Fruit fly (Drosophila melanogaster) whole organism, embryonic: ENCODE results near the gene ScpX.

ENCODE experiments used
- Bgb ChIP-seq: fragments of 200-800 bp; sonication (Bioruptor generic); IDR thresholded peaks from 2 replicates; pipeline ENCODE4 v1.3.6; 2022; ENCODE audit warnings: missing biosample characterization, missing genetic modification characterization; ENCODE audit not compliant: partially characterized antibody
- CG10267 ChIP-seq: fragments of 200-800 bp; sonication (Bioruptor generic); optimal IDR thresholded peaks from 2 replicates; lab custom pipeline; 2018; ENCODE audit warnings: missing biosample characterization, mild to moderate bottlenecking, missing genetic modification characterization, moderate library complexity
- CG11398 ChIP-seq: fragments of 200-800 bp; sonication (Bioruptor generic); optimal IDR thresholded peaks from 2 replicates; lab custom pipeline; 2016; ENCODE audit warnings: missing biosample characterization, missing genetic modification characterization
- CG13123 ChIP-seq: fragments of 200-800 bp; sonication (Bioruptor generic); optimal IDR thresholded peaks from 2 replicates; lab custom pipeline; 2016; ENCODE audit warnings: missing biosample characterization, missing genetic modification characterization
- CG17186 ChIP-seq: fragments of 200-800 bp; sonication (Bioruptor generic); optimal IDR thresholded peaks from 3 replicates; lab custom pipeline; 2017; ENCODE audit warnings: missing biosample characterization, missing genetic modification reagents, missing genetic modification characterization
- CG17361 ChIP-seq: fragments of 200-800 bp; sonication (Bioruptor generic); IDR thresholded peaks from 3 replicates; pipeline ENCODE4 v1.3.6; 2022; ENCODE audit warnings: missing biosample characterization, missing genetic modification characterization
- CG17829 ChIP-seq: fragments of 200-800 bp; optimal IDR thresholded peaks from 2 replicates; lab custom pipeline; 2019; ENCODE audit warnings: missing biosample characterization, mild to moderate bottlenecking, missing genetic modification characterization, moderate library complexity
- CG2116 ChIP-seq: fragments of 200-800 bp; sonication (Bioruptor generic); optimal IDR thresholded peaks from 3 replicates; lab custom pipeline; 2018; ENCODE audit warnings: missing biosample characterization, mild to moderate bottlenecking, missing genetic modification characterization
- CG2712 ChIP-seq: fragments of 200-800 bp; optimal IDR thresholded peaks from 3 replicates; lab custom pipeline; 2019; ENCODE audit warnings: missing biosample characterization, mild to moderate bottlenecking, missing genetic modification characterization, moderate library complexity
- CG33213 ChIP-seq: fragments of 200-800 bp; sonication (Bioruptor generic); optimal IDR thresholded peaks from 3 replicates; lab custom pipeline; 2016; ENCODE audit warnings: missing biosample characterization, missing genetic modification characterization
- CG3407 ChIP-seq: fragments of 200-800 bp; sonication (Bioruptor generic); optimal IDR thresholded peaks from 2 replicates; lab custom pipeline; 2018; ENCODE audit warnings: missing biosample characterization, mild to moderate bottlenecking, missing genetic modification characterization
- CG4282 ChIP-seq: fragments of 200-800 bp; sonication (Bioruptor generic); optimal IDR thresholded peaks from 2 replicates; lab custom pipeline; 2016; ENCODE audit warnings: missing biosample characterization, missing genetic modification characterization
- CG7786 ChIP-seq: fragments of 200-800 bp; sonication (Bioruptor generic); optimal IDR thresholded peaks from 2 replicates; lab custom pipeline; 2016; ENCODE audit warnings: missing biosample characterization, missing genetic modification characterization
- CG8478 ChIP-seq: fragments of >200 bp; optimal IDR thresholded peaks from 2 replicates; lab custom pipeline; 2018
- CG8924 ChIP-seq: fragments of 200-800 bp; optimal IDR thresholded peaks from 3 replicates; lab custom pipeline; 2019; ENCODE audit warnings: missing biosample characterization, mild to moderate bottlenecking, missing genetic modification characterization, moderate library complexity
- CG9727 ChIP-seq: fragments of 200-800 bp; sonication (Bioruptor generic); optimal IDR thresholded peaks from 3 replicates; lab custom pipeline; 2017; ENCODE audit warnings: missing biosample characterization, mild to moderate bottlenecking, missing genetic modification characterization
- CG9797 ChIP-seq: fragments of 200-800 bp; sonication (Bioruptor generic); optimal IDR thresholded peaks from 3 replicates; lab custom pipeline; 2018; ENCODE audit warnings: missing biosample characterization, mild to moderate bottlenecking, missing genetic modification characterization
- CG9876 ChIP-seq: fragments of 200-800 bp; sonication (Bioruptor generic); optimal IDR thresholded peaks from 2 replicates; lab custom pipeline; 2016; ENCODE audit warnings: missing biosample characterization, missing genetic modification characterization
- CHES-1-like ChIP-seq: fragments of 200-800 bp; sonication (Bioruptor generic); optimal IDR thresholded peaks from 2 replicates; lab custom pipeline; 2016; ENCODE audit warnings: missing biosample characterization, missing genetic modification characterization
- Dfd ChIP-seq, 2 experiments: fragments of >200 bp; optimal IDR thresholded peaks; 2 replicates each; lab custom pipeline; 2017; ENCODE audit warnings: missing biosample characterization in 2 of 2, missing genetic modification characterization in 2 of 2
- Dref ChIP-seq: fragments of 200-800 bp; sonication (Bioruptor generic); IDR thresholded peaks from 2 replicates; pipeline ENCODE4 v1.3.6; 2022; ENCODE audit warnings: missing biosample characterization, missing genetic modification characterization
- Hr78 ChIP-seq, 2 experiments: fragments of 200-800 bp in 1 of 2; fragments of >200 bp in 1 of 2; sonication (Bioruptor generic) in 1 of 2; optimal IDR thresholded peaks; 2 replicates each; lab custom pipeline; 2017 to 2019; ENCODE audit warnings: missing biosample characterization in 2 of 2, missing genetic modification characterization in 2 of 2, mild to moderate bottlenecking in 1 of 2, moderate library complexity in 1 of 2
- Lim3 ChIP-seq: fragments of 200-800 bp; sonication (Bioruptor generic); IDR thresholded peaks from 2 replicates; pipeline ENCODE4 v1.3.6; 2022; ENCODE audit warnings: missing biosample characterization, missing genetic modification characterization
- MESR4 ChIP-seq: fragments of 200-800 bp; sonication (Bioruptor generic); optimal IDR thresholded peaks from 2 replicates; lab custom pipeline; 2018; ENCODE audit warnings: missing biosample characterization, mild to moderate bottlenecking, missing genetic modification characterization, moderate library complexity
- Myb ChIP-seq: fragments of 200-800 bp; sonication (Bioruptor generic); optimal IDR thresholded peaks from 2 replicates; lab custom pipeline; 2016; ENCODE audit warnings: missing biosample characterization, missing genetic modification characterization
- Opbp ChIP-seq: fragments of 200-800 bp; sonication (Bioruptor generic); IDR thresholded peaks from 3 replicates; pipeline ENCODE4 v1.3.6; 2022; ENCODE audit warnings: missing biosample characterization, missing genetic modification characterization; ENCODE audit not compliant: partially characterized antibody
- Scr ChIP-seq: fragments of 200-800 bp; sonication (Bioruptor generic); IDR thresholded peaks from 2 replicates; pipeline ENCODE4 v1.3.6; 2022; ENCODE audit warnings: missing biosample characterization, missing genetic modification characterization; ENCODE audit not compliant: partially characterized antibody
- Sin3A ChIP-seq: fragments of >200 bp; optimal IDR thresholded peaks from 2 replicates; lab custom pipeline; 2018
- Six4 ChIP-seq: fragments of 200-800 bp; sonication (Bioruptor generic); optimal IDR thresholded peaks from 2 replicates; lab custom pipeline; 2016; ENCODE audit warnings: missing biosample characterization, missing genetic modification characterization
- Xbp1 ChIP-seq: fragments of 200-800 bp; sonication (Bioruptor generic); optimal IDR thresholded peaks from 3 replicates; lab custom pipeline; 2016; ENCODE audit warnings: missing biosample characterization, mild to moderate bottlenecking, missing genetic modification characterization
- YL-1 ChIP-seq: fragments of 200-800 bp; sonication (Bioruptor generic); optimal IDR thresholded peaks from 3 replicates; lab custom pipeline; 2017; ENCODE audit warnings: missing biosample characterization, mild to moderate bottlenecking, missing genetic modification characterization
- az2 ChIP-seq: fragments of 200-800 bp; sonication (Bioruptor generic); optimal IDR thresholded peaks from 3 replicates; lab custom pipeline; 2016; ENCODE audit warnings: missing biosample characterization, missing genetic modification characterization
- cas ChIP-seq: fragments of 200-800 bp; sonication (Bioruptor generic); IDR thresholded peaks from 2 replicates; pipeline ENCODE4 v1.3.6; 2022; ENCODE audit warnings: missing biosample characterization, missing genetic modification characterization
- ci ChIP-seq: fragments of 200-800 bp; sonication (Bioruptor generic); IDR thresholded peaks from 3 replicates; pipeline ENCODE4 v1.3.6; 2022; ENCODE audit warnings: missing biosample characterization, missing genetic modification characterization
- crp ChIP-seq, 2 experiments: fragments of 200-800 bp; sonication (Bioruptor generic); optimal IDR thresholded peaks; 2 replicates in 1 of 2; 3 replicates in 1 of 2; lab custom pipeline; 2017; ENCODE audit warnings: missing biosample characterization in 2 of 2, missing genetic modification characterization in 2 of 2, mild to moderate bottlenecking in 1 of 2, moderate library complexity in 1 of 2
- ftz-f1 ChIP-seq: fragments of 200-800 bp; sonication (Bioruptor generic); optimal IDR thresholded peaks from 2 replicates; lab custom pipeline; 2016; ENCODE audit warnings: missing biosample characterization, missing genetic modification characterization
- fu2 ChIP-seq: fragments of 200-800 bp; sonication (Bioruptor generic); optimal IDR thresholded peaks from 2 replicates; lab custom pipeline; 2016; ENCODE audit warnings: missing biosample characterization, missing genetic modification characterization
- gro ChIP-seq: fragments of 200-800 bp; sonication (Bioruptor generic); optimal IDR thresholded peaks from 2 replicates; lab custom pipeline; 2016; ENCODE audit warnings: missing biosample characterization, missing genetic modification characterization
- insv ChIP-seq, 2 experiments: fragments of 200-800 bp; sonication (Bioruptor generic); optimal IDR thresholded peaks; 3 replicates each; lab custom pipeline; 2016 to 2018; ENCODE audit warnings: missing biosample characterization in 2 of 2, missing genetic modification characterization in 2 of 2
- lilli ChIP-seq: fragments of 200-800 bp; sonication (Bioruptor generic); optimal IDR thresholded peaks from 3 replicates; lab custom pipeline; 2016; ENCODE audit warnings: missing biosample characterization, missing genetic modification characterization
- pnt ChIP-seq: fragments of 200-800 bp; sonication (Bioruptor generic); optimal IDR thresholded peaks from 3 replicates; lab custom pipeline; 2016; ENCODE audit warnings: missing biosample characterization, missing genetic modification characterization
- repo ChIP-seq: fragments of 200-800 bp; sonication (Bioruptor generic); optimal IDR thresholded peaks from 2 replicates; lab custom pipeline; 2016; ENCODE audit warnings: missing biosample characterization, missing genetic modification characterization
- sens ChIP-seq: fragments of 200-800 bp; sonication (Bioruptor generic); peaks from one replicate; lab custom pipeline; 2016; ENCODE audit warnings: missing biosample characterization, missing genetic modification characterization
- sug ChIP-seq: fragments of 200-800 bp; optimal IDR thresholded peaks from 2 replicates; lab custom pipeline; 2019; ENCODE audit warnings: missing biosample characterization, mild to moderate bottlenecking, missing genetic modification characterization, moderate library complexity
- vvl ChIP-seq: fragments of 200-800 bp; sonication (Bioruptor generic); IDR thresholded peaks from 2 replicates; pipeline ENCODE4 v1.3.6; 2022; ENCODE audit warnings: missing biosample characterization, missing genetic modification characterization
- z ChIP-seq: fragments of 200-800 bp; sonication (Bioruptor generic); IDR thresholded peaks from 3 replicates; pipeline ENCODE4 v1.3.6; 2022; ENCODE audit warnings: missing biosample characterization, missing genetic modification characterization
- zen ChIP-seq: fragments of 200-800 bp; sonication (Bioruptor generic); optimal IDR thresholded peaks from 3 replicates; lab custom pipeline; 2018; ENCODE audit warnings: missing biosample characterization, mild to moderate bottlenecking, missing genetic modification characterization, moderate library complexity
- zf30C ChIP-seq: fragments of 200-800 bp; sonication (Bioruptor generic); optimal IDR thresholded peaks from 3 replicates; lab custom pipeline; 2018; ENCODE audit warnings: missing biosample characterization, mild to moderate bottlenecking, missing genetic modification characterization
- zfh1 ChIP-seq: fragments of 200-800 bp; sonication (Bioruptor generic); IDR thresholded peaks from 3 replicates; pipeline ENCODE4 v1.3.6; 2022; ENCODE audit warnings: missing biosample characterization, missing genetic modification characterization

Gene ScpX

dm6 chr2L:18858661-18859532 lies 27.9 kb downstream of the ScpX start, which contains the start of the genes CG10602 and mRpL13 (continued):
- peak in 1 of 2 experiments; percentile 25 for TF ChIP-seq Hr78 (GFP tag; optimal IDR thresholded peaks at IDR 0.05; lab: Kevin White, UChicago)
- TF ChIP-seq Six4 (GFP tag; lab: Kevin White, UChicago), result peak; percentile 1
- peak; percentile 4 for TF ChIP-seq Sin3A (lab: Kevin White, UChicago)
- TF ChIP-seq Dfd (GFP tag; optimal IDR thresholded peaks at IDR 0.05; lab: Kevin White, UChicago), result peak in 1 of 2 experiments; percentile 94
- peak in 1 of 2 experiments; percentile 86 for TF ChIP-seq crp (GFP tag; optimal IDR thresholded peaks at IDR 0.05; lab: Kevin White, UChicago)
- no peak for TF ChIP-seq ci (GFP tag; lab: Robert Waterston, UW)
- TF ChIP-seq CG10267 (tag; lab: Kevin White, UChicago), result peak; percentile 61
- TF ChIP-seq az2 (GFP tag; lab: Kevin White, UChicago), result no peak
- peak; percentile 93 for TF ChIP-seq CG8478 (lab: Kevin White, UChicago)
- TF ChIP-seq z (GFP tag; lab: Robert Waterston, UW), result peak; percentile 15; the same call in 1 of the 3 replicates
- TF ChIP-seq CHES-1-like (GFP tag; lab: Kevin White, UChicago), result peak; percentile 31
- peak; percentile 24 for TF ChIP-seq pnt (GFP tag; lab: Kevin White, UChicago)
- peak; percentile 36 for TF ChIP-seq CG2116 (GFP tag; lab: Kevin White, UChicago)
- TF ChIP-seq cas (GFP tag; lab: Robert Waterston, UW), result peak; percentile 35; the same call in 1 of the 2 replicates
- TF ChIP-seq Xbp1 (GFP tag; lab: Kevin White, UChicago), result peak; percentile 24
- TF ChIP-seq Bgb (GFP tag; lab: Robert Waterston, UW), result peak; percentile 39; the same call in 1 of the 2 replicates
- peak; percentile 30 for TF ChIP-seq fu2 (GFP tag; lab: Kevin White, UChicago)
- peak; percentile 61 for TF ChIP-seq gro (GFP tag; lab: Kevin White, UChicago)
- peak; percentile 72 for TF ChIP-seq Myb
- no peak for TF ChIP-seq repo (GFP tag; lab: Kevin White, UChicago)
- no peak for TF ChIP-seq CG3407
- peak; percentile 72 for TF ChIP-seq CG17829 (tag; lab: Kevin White, UChicago)
- TF ChIP-seq CG9876 (GFP tag; lab: Kevin White, UChicago), result peak; percentile 37
- peak; percentile 81 for TF ChIP-seq CG9797 (GFP tag; lab: Kevin White, UChicago)
- TF ChIP-seq Dref, result peak; percentile 50
- TF ChIP-seq zf30C (GFP tag; lab: Kevin White, UChicago), result no peak
- 0 out of 2 replicates have a peak, but pooled peaks have one; percentile 24 for TF ChIP-seq Scr (GFP tag; lab: Robert Waterston, UW)
- peak; percentile 74 for TF ChIP-seq sens
- no peak for TF ChIP-seq CG17186 (GFP tag; lab: Kevin White, UChicago)
- TF ChIP-seq Lim3, result no peak
- TF ChIP-seq zfh1, result no peak
- no peak for TF ChIP-seq CG9727
- peak; percentile 22 for TF ChIP-seq lilli (GFP tag; lab: Kevin White, UChicago)
- TF ChIP-seq CG33213 (GFP tag; lab: Kevin White, UChicago), result peak; percentile 84
- peak; percentile 28 for TF ChIP-seq YL-1 (GFP tag; lab: Kevin White, UChicago)
- TF ChIP-seq vvl (GFP tag; lab: Robert Waterston, UW), result peak; percentile 49
- peak; percentile 57 for TF ChIP-seq MESR4 (GFP tag; lab: Kevin White, UChicago)
- TF ChIP-seq CG4282, result peak; percentile 11
- TF ChIP-seq CG11398 (GFP tag; lab: Kevin White, UChicago), result no peak
- peak; percentile 67 for TF ChIP-seq CG8924 (tag; lab: Kevin White, UChicago)
- peak; percentile 43; the same call in 1 of the 3 replicates for TF ChIP-seq Opbp
- TF ChIP-seq CG7786 (GFP tag; lab: Kevin White, UChicago), result peak; percentile 9
- peak; percentile 52; the same call in 2 of the 3 replicates for TF ChIP-seq CG17361 (GFP tag; lab: Robert Waterston, UW)
- peak; percentile 98 to 100 for TF ChIP-seq insv (GFP tag; optimal IDR thresholded peaks at IDR 0.05; lab: Kevin White, UChicago)
- TF ChIP-seq CG13123 (GFP tag; lab: Kevin White, UChicago), result peak; percentile 5
- peak; percentile 84 for TF ChIP-seq zen (tag; lab: Kevin White, UChicago)
- peak; percentile 63 for TF ChIP-seq CG2712 (tag; lab: Kevin White, UChicago)
- TF ChIP-seq ftz-f1 (GFP tag; lab: Kevin White, UChicago), result peak; percentile 2
- TF ChIP-seq sug, result peak; percentile 47
